Fruit fly (Drosophila melanogaster) whole organism, prepupa: ENCODE measurements around the gene Set8.

Experiments
- Blimp-1 ChIP-seq: fragments of 200-800 bp; sonication (Bioruptor generic); optimal IDR thresholded peaks from 3 replicates; lab custom pipeline; 2017; ENCODE audit warnings: missing biosample characterization, missing genetic modification characterization, mild to moderate bottlenecking, moderate library complexity, missing genetic modification reagents
- CG10669 ChIP-seq: fragments of 200-800 bp; sonication (Bioruptor generic); optimal IDR thresholded peaks from 3 replicates; lab custom pipeline; 2018; ENCODE audit warnings: missing biosample characterization, mild to moderate bottlenecking, missing genetic modification characterization, moderate library complexity
- CG11902 ChIP-seq: fragments of 200-800 bp; sonication (Bioruptor generic); optimal IDR thresholded peaks from 3 replicates; lab custom pipeline; 2016; ENCODE audit warnings: missing biosample characterization, missing genetic modification characterization
- CG15336 ChIP-seq: fragments of 200-800 bp; sonication (Bioruptor generic); IDR thresholded peaks from 2 replicates; pipeline ENCODE4 v1.3.6; 2022; ENCODE audit warnings: missing biosample characterization, missing genetic modification characterization
- CG1621 ChIP-seq: fragments of 200-800 bp; sonication (Bioruptor generic); optimal IDR thresholded peaks from 3 replicates; lab custom pipeline; 2018; ENCODE audit warnings: missing biosample characterization, mild to moderate bottlenecking, missing genetic modification characterization
- CG16779 ChIP-seq: fragments of 200-800 bp; sonication (Bioruptor generic); optimal IDR thresholded peaks from 3 replicates; lab custom pipeline; 2017; ENCODE audit warnings: missing biosample characterization, mild to moderate bottlenecking, missing genetic modification characterization
- CG31627 ChIP-seq: fragments of 200-800 bp; sonication (Bioruptor generic); optimal IDR thresholded peaks from 3 replicates; lab custom pipeline; 2016; ENCODE audit warnings: missing biosample characterization, missing genetic modification characterization
- CG3919 ChIP-seq: fragments of 200-800 bp; sonication (Bioruptor generic); optimal IDR thresholded peaks from 3 replicates; lab custom pipeline; 2016; ENCODE audit warnings: missing biosample characterization, missing genetic modification characterization
- CG6163 ChIP-seq: fragments of 200-800 bp; sonication (Bioruptor generic); IDR thresholded peaks from 3 replicates; pipeline ENCODE4 v1.3.6; 2022; ENCODE audit warnings: missing biosample characterization, missing genetic modification characterization
- CG6276 ChIP-seq: fragments of 200-800 bp; sonication (Bioruptor generic); optimal IDR thresholded peaks from 2 replicates; lab custom pipeline; 2017; ENCODE audit warnings: missing biosample characterization, mild to moderate bottlenecking, missing genetic modification characterization
- CG6792 ChIP-seq: fragments of 200-800 bp; sonication (Bioruptor generic); optimal IDR thresholded peaks from 3 replicates; lab custom pipeline; 2016; ENCODE audit warnings: missing biosample characterization, missing genetic modification characterization
- CG6808 ChIP-seq: fragments of 200-800 bp; sonication (Bioruptor generic); optimal IDR thresholded peaks from 3 replicates; lab custom pipeline; 2017; ENCODE audit warnings: missing biosample characterization, missing genetic modification characterization, mild to moderate bottlenecking, moderate library complexity, missing genetic modification reagents
- CG6854 ChIP-seq: fragments of 200-800 bp; sonication (Bioruptor generic); optimal IDR thresholded peaks from 2 replicates; lab custom pipeline; 2017; ENCODE audit warnings: missing biosample characterization, mild to moderate bottlenecking, missing genetic modification characterization
- CG7368 ChIP-seq: fragments of 200-800 bp; sonication (Bioruptor generic); optimal IDR thresholded peaks from 3 replicates; lab custom pipeline; 2016; ENCODE audit warnings: missing biosample characterization, missing genetic modification characterization
- CG8319 ChIP-seq: fragments of 200-800 bp; sonication (Bioruptor generic); optimal IDR thresholded peaks from 3 replicates; lab custom pipeline; 2016; ENCODE audit warnings: missing biosample characterization, missing genetic modification characterization
- CG8632 ChIP-seq: fragments of 200-800 bp; sonication (Bioruptor generic); optimal IDR thresholded peaks from 3 replicates; lab custom pipeline; 2016; ENCODE audit warnings: missing biosample characterization, missing genetic modification characterization
- Eip78C ChIP-seq: fragments of 200-800 bp; sonication (Bioruptor generic); peaks from one replicate; lab custom pipeline; 2016; ENCODE audit warnings: missing biosample characterization, missing genetic modification characterization
- Ets21C ChIP-seq: fragments of 200-800 bp; sonication (Bioruptor generic); optimal IDR thresholded peaks from 3 replicates; lab custom pipeline; 2016; ENCODE audit warnings: missing biosample characterization, missing genetic modification characterization
- Ets96B ChIP-seq: fragments of 200-800 bp; optimal IDR thresholded peaks from 2 replicates; lab custom pipeline; 2019; ENCODE audit warnings: missing biosample characterization, mild to moderate bottlenecking, missing genetic modification characterization, moderate library complexity
- Gug ChIP-seq: fragments of 200-800 bp; sonication (Bioruptor generic); IDR thresholded peaks from 2 replicates; pipeline ENCODE4 v1.3.6; 2022; ENCODE audit warnings: missing biosample characterization, missing genetic modification characterization
- Hr38 ChIP-seq: sonication (Bioruptor generic); optimal IDR thresholded peaks from 2 replicates; lab custom pipeline; 2016; ENCODE audit warnings: missing biosample characterization, missing genetic modification characterization
- Hr39 ChIP-seq: fragments of 200-800 bp; sonication (Bioruptor generic); optimal IDR thresholded peaks from 2 replicates; lab custom pipeline; 2016; ENCODE audit warnings: missing biosample characterization, missing genetic modification characterization
- Hr4 ChIP-seq: fragments of 200-800 bp; sonication (Bioruptor generic); optimal IDR thresholded peaks from 3 replicates; lab custom pipeline; 2016; ENCODE audit warnings: missing biosample characterization, missing genetic modification characterization
- Lpt ChIP-seq: fragments of 200-800 bp; sonication (Bioruptor generic); optimal IDR thresholded peaks from 3 replicates; lab custom pipeline; 2016; ENCODE audit warnings: missing biosample characterization, missing genetic modification characterization
- Met ChIP-seq: fragments of 200-800 bp; sonication (Bioruptor generic); optimal IDR thresholded peaks from 3 replicates; lab custom pipeline; 2016; ENCODE audit warnings: missing biosample characterization, missing genetic modification characterization
- OdsH ChIP-seq: fragments of 200-800 bp; sonication (Bioruptor generic); optimal IDR thresholded peaks from 3 replicates; lab custom pipeline; 2016; ENCODE audit warnings: missing biosample characterization, missing genetic modification characterization
- Sox14 ChIP-seq: fragments of 200-800 bp; sonication (Bioruptor generic); optimal IDR thresholded peaks from 3 replicates; lab custom pipeline; 2016; ENCODE audit warnings: missing biosample characterization, missing genetic modification characterization
- acj6 ChIP-seq: fragments of 200-800 bp; sonication (Bioruptor generic); optimal IDR thresholded peaks from 3 replicates; lab custom pipeline; 2016; ENCODE audit warnings: missing biosample characterization, missing genetic modification characterization
- dac ChIP-seq: fragments of 200-800 bp; sonication (Bioruptor generic); optimal IDR thresholded peaks from 2 replicates; lab custom pipeline; 2017; ENCODE audit warnings: missing biosample characterization, mild to moderate bottlenecking, missing genetic modification characterization
- eg ChIP-seq: fragments of 200-800 bp; sonication (Bioruptor generic); IDR thresholded peaks from 3 replicates; pipeline ENCODE4 v1.3.6; 2022; ENCODE audit warnings: missing biosample characterization, missing genetic modification characterization
- fd59A ChIP-seq: fragments of 200-800 bp; sonication (Bioruptor generic); optimal IDR thresholded peaks from 2 replicates; lab custom pipeline; 2017; ENCODE audit warnings: missing biosample characterization, mild to moderate bottlenecking, missing genetic modification characterization, missing genetic modification reagents
- fd85E ChIP-seq: fragments of 200-800 bp; sonication (Bioruptor generic); optimal IDR thresholded peaks from 3 replicates; lab custom pipeline; 2016; ENCODE audit warnings: missing biosample characterization, missing genetic modification characterization
- fkh ChIP-seq: fragments of 200-800 bp; sonication (Bioruptor generic); optimal IDR thresholded peaks from 3 replicates; lab custom pipeline; 2017; ENCODE audit warnings: missing biosample characterization, mild to moderate bottlenecking, missing genetic modification characterization, moderate library complexity
- lz ChIP-seq: fragments of 200-800 bp; sonication (Bioruptor generic); optimal IDR thresholded peaks from 3 replicates; lab custom pipeline; 2016; ENCODE audit warnings: missing biosample characterization, missing genetic modification characterization
- pdm3 ChIP-seq: fragments of 200-800 bp; sonication (Bioruptor generic); optimal IDR thresholded peaks from 3 replicates; lab custom pipeline; 2016; ENCODE audit warnings: missing biosample characterization, missing genetic modification characterization
- spab ChIP-seq: fragments of 200-800 bp; sonication (Bioruptor generic); optimal IDR thresholded peaks from 2 replicates; lab custom pipeline; 2017; ENCODE audit warnings: missing biosample characterization, mild to moderate bottlenecking, missing genetic modification characterization, missing genetic modification reagents
- ss ChIP-seq, 2 experiments: fragments of 200-800 bp; sonication (Bioruptor generic); optimal IDR thresholded peaks; 2 replicates in 1 of 2; 3 replicates in 1 of 2; lab custom pipeline; 2017 to 2018; ENCODE audit warnings: mild to moderate bottlenecking in 2 of 2, missing biosample characterization in 2 of 2, missing genetic modification characterization in 2 of 2, moderate library complexity in 1 of 2
- svp ChIP-seq: fragments of 200-800 bp; sonication (Bioruptor generic); peaks from one replicate; lab custom pipeline; 2016; ENCODE audit warnings: missing biosample characterization, missing genetic modification characterization
- topi ChIP-seq: fragments of 200-800 bp; sonication (Bioruptor generic); optimal IDR thresholded peaks from 3 replicates; lab custom pipeline; 2016; ENCODE audit warnings: missing biosample characterization, missing genetic modification characterization
- vri ChIP-seq: fragments of 200-800 bp; sonication (Bioruptor generic); optimal IDR thresholded peaks from 3 replicates; lab custom pipeline; 2016; ENCODE audit warnings: missing biosample characterization, mild to moderate bottlenecking, missing genetic modification characterization

The Set8 gene

dm6 chr3R:14361741-14362232 lies 45.9 kb downstream of the Set8 start, which contains the start of gene Dnaaf5 (continued):
- TF ChIP-seq CG1621 (no peak), fkh (GFP tag; lab: Kevin White, UChicago) (peak; percentile 83), Hr38 (no peak), Ets96B (tag; lab: Kevin White, UChicago) (no peak), acj6 (GFP tag; lab: Kevin White, UChicago) (no peak), CG6808 (GFP tag; lab: Kevin White, UChicago) (no peak), CG6854 (peak; percentile 14), eg (GFP tag; lab: Robert Waterston, UW) (no peak)

dm6 chr3R:14363172-14363571 lies 47.3 kb downstream of the Set8 start:
- TF ChIP-seq Hr38 (no peak), CG10669 (GFP tag; lab: Kevin White, UChicago) (no peak), CG6854 (peak; percentile 81), Met (GFP tag; lab: Kevin White, UChicago) (peak; percentile 7), ss (GFP tag; optimal IDR thresholded peaks at IDR 0.05; lab: Kevin White, UChicago) (peak; percentile 35 to 77), CG16779 (tag; lab: Kevin White, UChicago) (no peak), Eip78C (GFP tag; lab: Kevin White, UChicago) (peak; percentile 24), CG7368 (peak; percentile 21), Blimp-1 (GFP tag; lab: Kevin White, UChicago) (peak; percentile 9), topi (GFP tag; lab: Kevin White, UChicago) (no peak)

DNA sequence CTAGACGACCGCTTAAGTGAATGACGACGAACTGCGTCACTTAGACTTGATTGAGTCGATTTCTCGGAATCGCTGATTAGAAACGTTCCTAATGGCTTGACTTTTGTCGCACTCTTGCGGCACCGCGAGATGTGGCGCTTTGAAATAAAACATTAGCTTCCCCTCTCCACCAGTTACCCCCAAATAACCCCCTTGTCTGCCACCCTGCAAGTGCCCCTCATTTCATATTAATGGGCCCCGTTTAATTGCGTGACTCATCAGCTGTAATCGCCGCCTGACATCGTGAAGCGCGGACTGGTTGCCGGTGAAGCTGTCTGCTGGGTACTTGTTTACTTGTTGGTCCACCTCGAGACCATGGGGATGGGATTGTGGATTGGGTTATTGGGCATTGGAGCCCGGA lies 48.3 kb downstream of the Set8 start:
- TF ChIP-seq fd59A (GFP tag; lab: Kevin White, UChicago) = no peak
- TF ChIP-seq CG15336 = no peak
- TF ChIP-seq CG6163 (GFP tag; lab: Robert Waterston, UW) = 0 out of 3 replicates have a peak, but pooled peaks have one; percentile 23
- no peak for TF ChIP-seq Lpt
- 0 out of 2 replicates have a peak, but pooled peaks have one; percentile 10 for TF ChIP-seq Gug (GFP tag; lab: Robert Waterston, UW)
- no peak for TF ChIP-seq Sox14 (GFP tag; lab: Kevin White, UChicago)
- TF ChIP-seq CG11902 (GFP tag; lab: Kevin White, UChicago) = no peak
- no peak for TF ChIP-seq topi (GFP tag; lab: Kevin White, UChicago)
- no peak for TF ChIP-seq Ets21C (GFP tag; lab: Kevin White, UChicago)
- no peak for TF ChIP-seq pdm3 (GFP tag; lab: Kevin White, UChicago)
- no peak for TF ChIP-seq OdsH (GFP tag; lab: Kevin White, UChicago)
- no peak for TF ChIP-seq Blimp-1 (GFP tag; lab: Kevin White, UChicago)
- TF ChIP-seq CG8319 (GFP tag; lab: Kevin White, UChicago) = no peak
- TF ChIP-seq svp (GFP tag; lab: Kevin White, UChicago) = no peak
- no peak for TF ChIP-seq fd85E (GFP tag; lab: Kevin White, UChicago)
- TF ChIP-seq vri = no peak
- TF ChIP-seq lz (GFP tag; lab: Kevin White, UChicago) = no peak
- TF ChIP-seq CG6808 (GFP tag; lab: Kevin White, UChicago) = no peak
- TF ChIP-seq CG6792 (GFP tag; lab: Kevin White, UChicago) = no peak
- TF ChIP-seq Hr39 (GFP tag; lab: Kevin White, UChicago) = no peak
- TF ChIP-seq eg (GFP tag; lab: Robert Waterston, UW) = 0 out of 3 replicates have a peak, but pooled peaks have one; percentile 24
- no peak for TF ChIP-seq acj6 (GFP tag; lab: Kevin White, UChicago)
- no peak for TF ChIP-seq CG8632 (GFP tag; lab: Kevin White, UChicago)
- TF ChIP-seq Ets96B (tag; lab: Kevin White, UChicago) = no peak
- peak in 1 of 2 experiments; percentile 47 for TF ChIP-seq ss (GFP tag; optimal IDR thresholded peaks at IDR 0.05; lab: Kevin White, UChicago)
- TF ChIP-seq spab (GFP tag; lab: Kevin White, UChicago) = no peak
- no peak for TF ChIP-seq CG6276
- TF ChIP-seq CG3919 (GFP tag; lab: Kevin White, UChicago) = no peak
- TF ChIP-seq CG1621 = no peak
- no peak for TF ChIP-seq dac (GFP tag; lab: Kevin White, UChicago)
- TF ChIP-seq CG31627 (GFP tag; lab: Kevin White, UChicago) = no peak
- no peak for TF ChIP-seq Hr4 (GFP tag; lab: Kevin White, UChicago)
